Fruit fly (Drosophila melanogaster) whole organism, embryonic: ENCODE results near the gene Atg14.

Experiments used
- ATbp ChIP-seq: fragments of 200-800 bp; sonication (Bioruptor generic); optimal IDR thresholded peaks from 2 replicates; lab custom pipeline; 2017; ENCODE audit warnings: missing biosample characterization, mild to moderate bottlenecking, missing genetic modification characterization, missing genetic modification reagents
- CG11085 ChIP-seq: fragments of 200-800 bp; sonication (Bioruptor generic); IDR thresholded peaks from 2 replicates; pipeline ENCODE4 v1.3.6; 2022; ENCODE audit warnings: missing biosample characterization, missing genetic modification characterization
- CG11456 ChIP-seq: fragments of 200-800 bp; sonication (Bioruptor generic); IDR thresholded peaks from 3 replicates; pipeline ENCODE4 v1.3.6; 2022; ENCODE audit warnings: missing biosample characterization, missing genetic modification characterization
- CG12299 ChIP-seq: fragments of 200-800 bp; sonication (Bioruptor generic); optimal IDR thresholded peaks from 2 replicates; lab custom pipeline; 2018; ENCODE audit warnings: missing biosample characterization, mild to moderate bottlenecking, missing genetic modification characterization
- CG14965 ChIP-seq: fragments of 200-800 bp; sonication (Bioruptor generic); optimal IDR thresholded peaks from 2 replicates; lab custom pipeline; 2016; ENCODE audit warnings: missing biosample characterization, missing genetic modification characterization, borderline replicate concordance
- CG16779 ChIP-seq: fragments of 200-800 bp; sonication (Bioruptor generic); IDR thresholded peaks from 2 replicates; pipeline ENCODE4 v1.3.6; 2022; ENCODE audit warnings: missing biosample characterization, missing genetic modification characterization
- CG17186 ChIP-seq: fragments of 200-800 bp; sonication (Bioruptor generic); optimal IDR thresholded peaks from 3 replicates; lab custom pipeline; 2017; ENCODE audit warnings: missing biosample characterization, missing genetic modification reagents, missing genetic modification characterization
- CG17359 ChIP-seq: fragments of 200-800 bp; sonication (Bioruptor generic); optimal IDR thresholded peaks from 3 replicates; lab custom pipeline; 2018; ENCODE audit warnings: missing biosample characterization, mild to moderate bottlenecking, missing genetic modification characterization, moderate library complexity
- CG2129 ChIP-seq: fragments of 200-800 bp; sonication (Bioruptor generic); IDR thresholded peaks from 2 replicates; pipeline ENCODE4 v1.3.6; 2022; ENCODE audit warnings: missing biosample characterization, missing genetic modification characterization; ENCODE audit not compliant: partially characterized antibody
- CG2678 ChIP-seq: fragments of 200-800 bp; sonication (Bioruptor generic); optimal IDR thresholded peaks from 3 replicates; lab custom pipeline; 2019; ENCODE audit warnings: missing biosample characterization, mild to moderate bottlenecking, missing genetic modification characterization, moderate library complexity
- CG2712 ChIP-seq: fragments of 200-800 bp; optimal IDR thresholded peaks from 3 replicates; lab custom pipeline; 2019; ENCODE audit warnings: missing biosample characterization, mild to moderate bottlenecking, missing genetic modification characterization, moderate library complexity
- CG3065 ChIP-seq: fragments of 200-800 bp; sonication (Bioruptor generic); optimal IDR thresholded peaks from 2 replicates; lab custom pipeline; 2016; ENCODE audit warnings: missing biosample characterization, missing genetic modification characterization
- CG4854 ChIP-seq: fragments of 200-800 bp; sonication (Bioruptor generic); optimal IDR thresholded peaks from 2 replicates; lab custom pipeline; 2016; ENCODE audit warnings: missing biosample characterization, missing genetic modification characterization, inconsistent platforms
- CG5180 ChIP-seq: fragments of 200-800 bp; sonication (Bioruptor generic); optimal IDR thresholded peaks from 3 replicates; lab custom pipeline; 2017; ENCODE audit warnings: missing biosample characterization, missing genetic modification characterization, mild to moderate bottlenecking, moderate library complexity, missing genetic modification reagents
- CG6654 ChIP-seq: fragments of 200-800 bp; sonication (Bioruptor generic); optimal IDR thresholded peaks from 2 replicates; lab custom pipeline; 2017; ENCODE audit warnings: missing biosample characterization, mild to moderate bottlenecking, missing genetic modification characterization
- CG7357 ChIP-seq: fragments of 200-800 bp; sonication (Bioruptor generic); IDR thresholded peaks from 3 replicates; pipeline ENCODE4 v1.3.6; 2022; ENCODE audit warnings: missing biosample characterization, missing genetic modification characterization
- CG7372 ChIP-seq: fragments of 200-800 bp; sonication (Bioruptor generic); IDR thresholded peaks from 2 replicates; pipeline ENCODE4 v1.3.6; 2022; ENCODE audit warnings: missing biosample characterization, missing genetic modification characterization
- D ChIP-seq, 2 experiments: fragments of 200-800 bp in 1 of 2; fragments of >200 bp in 1 of 2; sonication (Bioruptor generic) in 1 of 2; optimal IDR thresholded peaks; 2 replicates in 1 of 2; 3 replicates in 1 of 2; lab custom pipeline; 2017; ENCODE audit warnings: mild to moderate bottlenecking in 1 of 2, missing biosample characterization in 1 of 2, missing genetic modification characterization in 1 of 2, missing genetic modification reagents in 1 of 2
- D19A ChIP-seq: fragments of 200-800 bp; optimal IDR thresholded peaks from 3 replicates; lab custom pipeline; 2019; ENCODE audit warnings: missing biosample characterization, mild to moderate bottlenecking, missing genetic modification characterization, moderate library complexity
- Dip3 ChIP-seq: fragments of 200-800 bp; sonication (Bioruptor generic); optimal IDR thresholded peaks from 3 replicates; lab custom pipeline; 2016; ENCODE audit warnings: missing biosample characterization, missing genetic modification characterization
- Gug ChIP-seq: fragments of 200-800 bp; sonication (Bioruptor generic); IDR thresholded peaks from 4 replicates; pipeline ENCODE4 v1.3.6; 2022; ENCODE audit warnings: missing biosample characterization, missing genetic modification characterization
- Nf-YC ChIP-seq: fragments of 200-800 bp; optimal IDR thresholded peaks from 3 replicates; lab custom pipeline; 2019; ENCODE audit warnings: missing biosample characterization, mild to moderate bottlenecking, missing genetic modification characterization, moderate library complexity
- PHDP ChIP-seq: fragments of 200-800 bp; sonication (Bioruptor generic); optimal IDR thresholded peaks from 3 replicates; lab custom pipeline; 2018; ENCODE audit warnings: missing biosample characterization, mild to moderate bottlenecking, missing genetic modification characterization, moderate library complexity
- Poxn ChIP-seq: fragments of 200-800 bp; sonication (Bioruptor generic); IDR thresholded peaks from 2 replicates; pipeline ENCODE4 v1.3.6; 2022; ENCODE audit warnings: missing biosample characterization, missing genetic modification characterization
- Ptx1 ChIP-seq: fragments of 200-800 bp; sonication (Bioruptor generic); IDR thresholded peaks from 2 replicates; pipeline ENCODE4 v1.3.6; 2022; ENCODE audit warnings: missing biosample characterization, missing genetic modification characterization
- Ssrp ChIP-seq: fragments of 200-800 bp; sonication (Bioruptor generic); optimal IDR thresholded peaks from 2 replicates; lab custom pipeline; 2018; ENCODE audit warnings: missing biosample characterization, mild to moderate bottlenecking, missing genetic modification characterization, moderate library complexity
- Taf1 ChIP-seq: fragments of 200-800 bp; sonication (Bioruptor generic); IDR thresholded peaks from 2 replicates; pipeline ENCODE4 v1.3.6; 2022; ENCODE audit warnings: missing biosample characterization, missing genetic modification characterization
- Xrp1 ChIP-seq: fragments of 200-800 bp; sonication (Bioruptor generic); IDR thresholded peaks from 2 replicates; pipeline ENCODE4 v1.3.6; 2022; ENCODE audit warnings: missing biosample characterization, missing genetic modification characterization
- caup ChIP-seq: fragments of 200-800 bp; sonication (Bioruptor generic); optimal IDR thresholded peaks from 3 replicates; lab custom pipeline; 2017; ENCODE audit warnings: missing biosample characterization, mild to moderate bottlenecking, missing genetic modification characterization, moderate library complexity; ENCODE audit not compliant: severe bottlenecking
- ci ChIP-seq: fragments of 200-800 bp; sonication (Bioruptor generic); IDR thresholded peaks from 3 replicates; pipeline ENCODE4 v1.3.6; 2022; ENCODE audit warnings: missing biosample characterization, missing genetic modification characterization
- danr ChIP-seq: fragments of 200-800 bp; sonication (Bioruptor generic); IDR thresholded peaks from 2 replicates; pipeline ENCODE4 v1.3.6; 2022; ENCODE audit warnings: missing biosample characterization, missing genetic modification characterization
- dm ChIP-seq: fragments of 200-800 bp; sonication (Bioruptor generic); optimal IDR thresholded peaks from 3 replicates; lab custom pipeline; 2016; ENCODE audit warnings: missing biosample characterization, missing genetic modification characterization
- dpn ChIP-seq, 2 experiments: fragments of 200-800 bp; sonication (Bioruptor generic); optimal IDR thresholded peaks; 3 replicates each; lab custom pipeline; 2016; ENCODE audit warnings: missing biosample characterization in 2 of 2, missing genetic modification characterization in 2 of 2
- exex ChIP-seq: fragments of 200-800 bp; sonication (Bioruptor generic); optimal IDR thresholded peaks from 4 replicates; lab custom pipeline; 2018; ENCODE audit warnings: missing biosample characterization, mild to moderate bottlenecking, missing genetic modification characterization, moderate library complexity
- eyg ChIP-seq: fragments of 200-800 bp; sonication (Bioruptor generic); optimal IDR thresholded peaks from 3 replicates; lab custom pipeline; 2016; ENCODE audit warnings: missing biosample characterization, missing genetic modification characterization
- gcm ChIP-seq: fragments of 200-800 bp; sonication (Bioruptor generic); optimal IDR thresholded peaks from 2 replicates; lab custom pipeline; 2019; ENCODE audit warnings: missing biosample characterization, mild to moderate bottlenecking, missing genetic modification characterization, moderate library complexity
- gcm2 ChIP-seq: fragments of 200-800 bp; sonication (Bioruptor generic); optimal IDR thresholded peaks from 2 replicates; lab custom pipeline; 2016; ENCODE audit warnings: missing biosample characterization, missing genetic modification characterization
- grn ChIP-seq: fragments of 200-800 bp; sonication (Bioruptor generic); optimal IDR thresholded peaks from 3 replicates; lab custom pipeline; 2017; ENCODE audit warnings: missing biosample characterization, missing genetic modification characterization
- h ChIP-seq: fragments of >200 bp; optimal IDR thresholded peaks from 2 replicates; lab custom pipeline; 2017
- hth ChIP-seq: fragments of >200 bp; optimal IDR thresholded peaks from 2 replicates; lab custom pipeline; 2017; ENCODE audit warnings: inconsistent platforms
- jumu ChIP-seq: fragments of 200-800 bp; sonication (Bioruptor generic); optimal IDR thresholded peaks from 3 replicates; lab custom pipeline; 2016; ENCODE audit warnings: missing biosample characterization, missing genetic modification characterization
- lilli ChIP-seq: fragments of 200-800 bp; sonication (Bioruptor generic); optimal IDR thresholded peaks from 3 replicates; lab custom pipeline; 2016; ENCODE audit warnings: missing biosample characterization, missing genetic modification characterization
- odd ChIP-seq: fragments of 200-800 bp; sonication (Bioruptor generic); optimal IDR thresholded peaks from 2 replicates; lab custom pipeline; 2017; ENCODE audit warnings: missing biosample characterization, mild to moderate bottlenecking, missing genetic modification characterization
- p53 ChIP-seq: fragments of 200-800 bp; sonication (Bioruptor generic); optimal IDR thresholded peaks from 2 replicates; lab custom pipeline; 2016; ENCODE audit warnings: missing biosample characterization, missing genetic modification characterization
- ranshi ChIP-seq: fragments of 200-800 bp; sonication (Bioruptor generic); IDR thresholded peaks from 2 replicates; pipeline ENCODE4 v1.3.6; 2022; ENCODE audit warnings: missing biosample characterization, missing genetic modification characterization
- ssp ChIP-seq: fragments of 200-800 bp; sonication (Bioruptor generic); IDR thresholded peaks from 2 replicates; pipeline ENCODE4 v1.3.6; 2022; ENCODE audit warnings: missing biosample characterization, missing genetic modification characterization
- stc ChIP-seq: fragments of 200-800 bp; sonication (Bioruptor generic); IDR thresholded peaks from 2 replicates; pipeline ENCODE4 v1.3.6; 2022; ENCODE audit warnings: missing biosample characterization, missing genetic modification characterization
- tin ChIP-seq: fragments of 200-800 bp; sonication (Bioruptor generic); optimal IDR thresholded peaks from 3 replicates; lab custom pipeline; 2016; ENCODE audit warnings: missing biosample characterization, missing genetic modification characterization
- unpg ChIP-seq: fragments of 200-800 bp; sonication (Bioruptor generic); optimal IDR thresholded peaks from 3 replicates; lab custom pipeline; 2018; ENCODE audit warnings: missing biosample characterization, mild to moderate bottlenecking, missing genetic modification characterization, moderate library complexity
- zen2 ChIP-seq: fragments of 200-800 bp; sonication (Bioruptor generic); IDR thresholded peaks from 3 replicates; pipeline ENCODE4 v1.3.6; 2022; ENCODE audit warnings: missing biosample characterization, missing genetic modification characterization; ENCODE audit not compliant: partially characterized antibody

Gene Atg14

dm6 chr3R:29112398-29113150 is 3.6 kb upstream of the Atg14 start, which contains the start of the genes alpha-Man-Ib and Pdhb (continued):
- TF ChIP-seq eyg (GFP tag; lab: Kevin White, UChicago) = no peak
- TF ChIP-seq p53 (GFP tag; lab: Kevin White, UChicago) = no peak
- TF ChIP-seq D (optimal IDR thresholded peaks at IDR 0.05; lab: Kevin White, UChicago) = no peak
- TF ChIP-seq D (GFP tag; optimal IDR thresholded peaks at IDR 0.05; lab: Kevin White, UChicago) = peak; percentile 66
- TF ChIP-seq CG17186 (GFP tag; lab: Kevin White, UChicago) = peak; percentile 44
- TF ChIP-seq grn = no peak
- peak; percentile 76 for TF ChIP-seq unpg
- TF ChIP-seq CG2129 (GFP tag; lab: Robert Waterston, UW) = no peak
- TF ChIP-seq ranshi (GFP tag; lab: Robert Waterston, UW) = peak; percentile 85
- TF ChIP-seq CG14965 (GFP tag; lab: Kevin White, UChicago) = no peak
- TF ChIP-seq stc = peak; percentile 75
- no peak for TF ChIP-seq CG5180 (GFP tag; lab: Kevin White, UChicago)
- TF ChIP-seq dpn (GFP tag; optimal IDR thresholded peaks at IDR 0.05; lab: Kevin White, UChicago) = peak; percentile 30 to 82
- TF ChIP-seq Poxn (GFP tag; lab: Robert Waterston, UW) = no peak
- no peak for TF ChIP-seq D19A (tag; lab: Kevin White, UChicago)
- peak; percentile 80 for TF ChIP-seq Xrp1 (GFP tag; lab: Robert Waterston, UW)
- peak; percentile 92 for TF ChIP-seq Ptx1 (GFP tag; lab: Robert Waterston, UW)
- peak; percentile 58 for TF ChIP-seq Taf1 (GFP tag; lab: Robert Waterston, UW)
- peak; percentile 66 for TF ChIP-seq caup (GFP tag; lab: Kevin White, UChicago)
- no peak for TF ChIP-seq dm
- TF ChIP-seq Nf-YC (tag; lab: Kevin White, UChicago) = peak; percentile 75
- TF ChIP-seq CG6654 (GFP tag; lab: Kevin White, UChicago) = peak; percentile 5
- peak; percentile 49 for TF ChIP-seq ATbp (GFP tag; lab: Kevin White, UChicago)
- TF ChIP-seq gcm (GFP tag; lab: Kevin White, UChicago) = no peak
- TF ChIP-seq ci (GFP tag; lab: Robert Waterston, UW) = peak; percentile 23; the same call in 1 of the 3 replicates
- TF ChIP-seq tin = peak; percentile 85
- TF ChIP-seq CG4854 = no peak
- peak; percentile 72 for TF ChIP-seq PHDP (tag; lab: Kevin White, UChicago)
- peak; percentile 51 for TF ChIP-seq exex (tag; lab: Kevin White, UChicago)
- peak; percentile 56 for TF ChIP-seq CG3065
- TF ChIP-seq CG17359 (tag; lab: Kevin White, UChicago) = peak; percentile 71
- TF ChIP-seq CG7357 (GFP tag; lab: Robert Waterston, UW) = peak; percentile 75
- TF ChIP-seq jumu (GFP tag; lab: Kevin White, UChicago) = peak; percentile 6
- TF ChIP-seq odd = no peak
- peak; percentile 50 for TF ChIP-seq CG12299 (tag; lab: Kevin White, UChicago)
- TF ChIP-seq CG2678 = peak; percentile 84
- peak; percentile 81 for TF ChIP-seq CG11085 (GFP tag; lab: Robert Waterston, UW)
- peak; percentile 64; the same call in 1 of the 2 replicates for TF ChIP-seq CG16779 (GFP tag; lab: Robert Waterston, UW)
- peak; percentile 80 for TF ChIP-seq lilli
- no peak for TF ChIP-seq h (lab: Kevin White, UChicago)
- no peak for TF ChIP-seq gcm2 (GFP tag; lab: Kevin White, UChicago)
- no peak for TF ChIP-seq hth (lab: Kevin White, UChicago)
- TF ChIP-seq Gug = peak; percentile 84; the same call in 3 of the 4 replicates
- TF ChIP-seq CG11456 (GFP tag; lab: Robert Waterston, UW) = peak; percentile 90
- TF ChIP-seq Ssrp (tag; lab: Kevin White, UChicago) = peak; percentile 81
- peak; percentile 63; the same call in 1 of the 2 replicates for TF ChIP-seq danr (GFP tag; lab: Robert Waterston, UW)
- peak; percentile 26 for TF ChIP-seq Dip3
- peak; percentile 75 for TF ChIP-seq CG7372 (GFP tag; lab: Robert Waterston, UW)
- peak; percentile 84 for TF ChIP-seq ssp (GFP tag; lab: Robert Waterston, UW)
- TF ChIP-seq zen2 = no peak
- TF ChIP-seq CG2712 = peak; percentile 90
